Worm (Caenorhabditis elegans): ENCODE measurements around the gene F36H5.18.
"Not testable (repeated sequence)": the region's sequence is repeated elsewhere in the genome, so short reads cannot be mapped to it uniquely, and the experiment has no call there.

DNA sequence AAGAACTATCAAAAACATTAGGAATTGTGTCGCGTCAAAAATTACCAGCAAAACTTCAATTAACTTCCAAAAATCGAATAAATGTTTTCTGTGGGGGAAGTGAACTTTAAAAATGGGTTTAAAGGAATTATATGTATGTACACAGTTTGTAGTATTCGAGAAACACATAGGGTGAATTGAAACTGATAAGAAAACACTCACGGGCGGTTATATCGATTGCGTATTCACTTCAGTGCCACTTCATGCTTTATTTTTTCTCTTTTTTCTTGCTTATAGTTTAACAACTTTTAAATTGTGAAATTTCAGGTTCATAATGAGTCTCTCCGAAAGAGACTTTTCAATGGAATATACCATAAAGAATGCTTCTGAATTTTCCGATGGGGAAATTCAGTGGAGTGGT is 15.5 kb downstream of the F36H5.18 start, which contains the start of gene F36H5.14:
- not testable (repeated sequence) for TF ChIP-seq fkh-10 (GFP tag; optimal IDR thresholded peaks at IDR 0.05); ceh-8 (GFP tag; optimal IDR thresholded peaks at IDR 0.05); nhr-28 (tag; optimal IDR thresholded peaks at IDR 0.05); lin-35 (GFP tag; optimal IDR thresholded peaks at IDR 0.05)
